Worm (Caenorhabditis elegans): ENCODE data around the gene F48G7.13.

The F48G7.13 gene

DNA sequence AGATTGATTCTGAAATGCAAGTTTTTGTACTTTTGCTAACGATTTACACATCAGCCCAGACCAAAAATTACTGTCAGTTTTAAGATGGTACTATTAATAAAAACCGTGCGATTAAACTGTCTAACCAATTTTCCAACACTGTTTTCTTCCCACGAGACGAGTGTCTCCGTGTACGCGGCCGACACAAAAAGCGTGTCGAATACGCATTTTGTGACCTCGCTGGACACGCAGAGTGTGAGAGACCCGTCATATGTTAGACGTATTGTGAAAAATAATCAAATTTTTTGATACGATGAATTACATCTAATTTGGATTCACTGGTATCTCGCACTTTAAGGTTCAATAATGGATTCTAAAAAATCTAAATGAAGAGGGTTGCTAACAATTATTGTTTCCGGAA, 20.3 kb downstream of the F48G7.13 start (continued):
- TF ChIP-seq hlh-4 (tag; optimal IDR thresholded peaks at IDR 0.05): no peak
- no peak for TF ChIP-seq mab-9 (GFP tag; IDR thresholded peaks at IDR 0.05)
- peak in 1 of 2 experiments; percentile 10 for TF ChIP-seq lsy-2 (tag; optimal IDR thresholded peaks at IDR 0.05)
- TF ChIP-seq fkh-10 (GFP tag; optimal IDR thresholded peaks at IDR 0.05): no peak
- no peak for TF ChIP-seq alr-1 (tag; optimal IDR thresholded peaks at IDR 0.05; ENCODE audit: borderline replicate concordance)
- peak; percentile 44 for TF ChIP-seq snu-23 (GFP tag; optimal IDR thresholded peaks at IDR 0.05)
- no peak for TF ChIP-seq C34B4.2 (tag; optimal IDR thresholded peaks at IDR 0.05)

DNA sequence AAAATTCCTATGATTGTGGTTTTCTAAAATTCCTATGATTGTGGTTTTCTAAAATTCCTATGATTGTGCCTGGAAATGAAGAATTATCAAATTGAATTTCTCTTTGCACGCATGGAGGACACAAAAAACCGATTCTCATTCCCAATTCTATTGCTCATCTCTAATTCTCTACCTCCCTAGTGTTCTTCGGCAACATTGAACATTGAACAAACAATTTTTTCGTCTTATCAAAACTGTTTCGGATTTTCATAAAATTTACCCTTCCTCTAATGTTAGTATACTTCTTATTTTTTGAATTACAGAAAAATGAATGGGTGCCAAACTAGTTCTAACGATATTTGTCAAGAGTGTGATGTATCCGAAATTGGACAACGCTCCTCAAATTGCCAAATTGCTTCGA, 20.9 kb downstream of the F48G7.13 start, which contains the start of gene pals-31:
Gene pals-31, plus strand, starts transcription at position 301 of the 400 bp plus-strand sequence.
- no peak for TF ChIP-seq egl-27 (tag; optimal IDR thresholded peaks at IDR 0.05)
- no peak for TF ChIP-seq irx-1 (tag; optimal IDR thresholded peaks at IDR 0.05)
- TF ChIP-seq blmp-1 (tag; optimal IDR thresholded peaks at IDR 0.05): no peak
- no peak for TF ChIP-seq alr-1 (tag; optimal IDR thresholded peaks at IDR 0.05; ENCODE audit: borderline replicate concordance)
- TF ChIP-seq lsy-2 (tag; optimal IDR thresholded peaks at IDR 0.05): no peak
- no peak for TF ChIP-seq hlh-4 (tag; optimal IDR thresholded peaks at IDR 0.05)
- no peak for TF ChIP-seq vab-15 (tag; optimal IDR thresholded peaks at IDR 0.05)
- TF ChIP-seq ceh-63 (GFP tag; optimal IDR thresholded peaks at IDR 0.05): no peak
- no peak for TF ChIP-seq unc-86 (tag; optimal IDR thresholded peaks at IDR 0.05)

DNA sequence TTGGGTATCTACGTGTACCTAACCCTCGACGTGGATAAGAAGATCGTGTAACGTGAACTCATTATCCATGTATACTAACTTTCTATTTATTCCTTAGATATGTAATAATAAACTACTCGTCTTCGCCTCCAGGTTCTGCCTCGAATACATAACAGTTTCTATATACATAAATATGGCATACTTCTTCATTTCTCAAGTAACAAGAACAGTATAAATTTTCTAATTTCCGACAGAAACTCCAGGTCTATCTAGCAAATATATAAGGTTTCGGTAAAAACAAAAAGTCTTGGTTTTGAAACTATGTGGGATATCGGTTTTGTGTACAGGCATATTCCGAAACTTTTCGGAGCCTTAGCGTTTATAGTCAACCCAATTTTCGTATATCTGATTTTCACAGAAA, 23.0 kb downstream of the F48G7.13 start, which contains the start of gene srj-37:
Gene srj-37, plus strand, starts transcription at position 301 of the 400 bp plus-strand sequence.
- no peak for TF ChIP-seq rnt-1 (tag; optimal IDR thresholded peaks at IDR 0.05)
- no peak for TF ChIP-seq lin-39 (tag; optimal IDR thresholded peaks at IDR 0.05)
- TF ChIP-seq nhr-28 (tag; optimal IDR thresholded peaks at IDR 0.05): no peak
- TF ChIP-seq nhr-237 (tag; optimal IDR thresholded peaks at IDR 0.05): no peak
- no peak for TF ChIP-seq efl-1 (optimal IDR thresholded peaks at IDR 0.05)
- no peak for TF ChIP-seq efl-1 (GFP tag; optimal IDR thresholded peaks at IDR 0.05 in 1 of 2)
- no peak for TF ChIP-seq lir-3 (tag; optimal IDR thresholded peaks at IDR 0.05; ENCODE audit: poor library complexity)
- no peak for TF ChIP-seq fkh-10 (GFP tag; optimal IDR thresholded peaks at IDR 0.05)
- TF ChIP-seq grh-1 (GFP tag; IDR thresholded peaks at IDR 0.05): no peak
- TF ChIP-seq ceh-8 (GFP tag; optimal IDR thresholded peaks at IDR 0.05): no peak
- TF ChIP-seq nhr-76 (tag; optimal IDR thresholded peaks at IDR 0.05): no peak
- TF ChIP-seq vab-15 (tag; optimal IDR thresholded peaks at IDR 0.05): no peak
- no peak for TF ChIP-seq elt-2 (tag; optimal IDR thresholded peaks at IDR 0.05)

DNA sequence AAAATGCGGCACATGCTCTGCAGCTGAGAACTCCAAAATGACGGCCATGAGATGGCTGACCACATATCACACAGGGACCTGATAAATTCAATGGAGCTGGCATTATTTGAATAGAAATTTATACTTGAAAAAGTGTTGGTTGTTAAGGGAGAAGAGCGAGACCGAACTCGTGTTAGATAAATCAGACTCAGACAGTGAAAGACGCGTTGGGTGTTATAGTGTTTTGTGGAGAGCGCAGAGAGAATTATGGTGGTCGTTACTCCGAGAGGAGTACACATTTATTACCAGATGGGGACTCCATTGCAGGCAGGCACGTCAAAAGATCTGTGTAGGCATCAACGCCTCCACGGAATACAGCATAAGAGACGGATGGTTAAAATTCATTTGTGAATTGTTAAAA, 27.4 kb downstream of the F48G7.13 start, which contains the start of gene nhr-190:
Gene nhr-190, minus strand, starts transcription at position 175 of the 400 bp plus-strand sequence.
- TF ChIP-seq blmp-1 (tag; optimal IDR thresholded peaks at IDR 0.05) (no peak), efl-1 (optimal IDR thresholded peaks at IDR 0.05) (peak; percentile 31 to 47), efl-1 (GFP tag; optimal IDR thresholded peaks at IDR 0.05 in 1 of 2) (no peak), rnt-1 (tag; optimal IDR thresholded peaks at IDR 0.05) (peak; percentile 33), nhr-20 (tag; optimal IDR thresholded peaks at IDR 0.05) (peak; percentile 22), skn-1 (tag; optimal IDR thresholded peaks at IDR 0.05) (no peak), F16B12.6 (tag; optimal IDR thresholded peaks at IDR 0.05) (no peak), nhr-90 (tag; optimal IDR thresholded peaks at IDR 0.05; ENCODE audit: poor library complexity) (no peak), swsn-7 (tag; optimal IDR thresholded peaks at IDR 0.05) (peak; percentile 30), fkh-8 (tag; optimal IDR thresholded peaks at IDR 0.05) (peak; percentile 41), ceh-82 (tag; optimal IDR thresholded peaks at IDR 0.05) (peak in 1 of 3 experiments; percentile 2)

DNA sequence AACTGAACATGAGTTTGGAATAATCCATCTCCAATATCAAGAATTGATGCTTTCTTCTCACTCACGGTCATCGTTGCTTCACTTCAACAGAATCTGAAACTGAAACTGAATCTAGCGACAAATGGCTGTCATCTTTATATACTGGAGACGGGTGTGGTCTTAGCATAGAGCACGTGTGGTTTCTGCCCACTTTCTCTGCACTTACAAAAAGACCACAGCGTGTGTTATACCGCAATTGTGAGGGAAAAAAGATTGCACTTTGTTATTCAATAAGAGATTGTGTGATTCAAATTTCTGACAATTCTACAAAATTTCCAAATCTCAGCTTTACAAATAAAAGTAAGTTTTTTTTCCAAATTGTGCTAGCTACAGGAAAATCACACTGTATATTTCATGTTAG, 30.8 kb downstream of the F48G7.13 start, which contains the start of gene F48G7.12:
Gene F48G7.12, minus strand, starts transcription at position 101 of the 400 bp plus-strand sequence.
- no peak for TF ChIP-seq F16B12.6 (tag; optimal IDR thresholded peaks at IDR 0.05)
- TF ChIP-seq snu-23 (GFP tag; optimal IDR thresholded peaks at IDR 0.05): no peak
- no peak for TF ChIP-seq nhr-11 (tag; optimal IDR thresholded peaks at IDR 0.05)
- TF ChIP-seq sox-4 (tag; optimal IDR thresholded peaks at IDR 0.05): no peak
- TF ChIP-seq mef-2 (tag; optimal IDR thresholded peaks at IDR 0.05): no peak
- no peak for TF ChIP-seq vab-15 (tag; optimal IDR thresholded peaks at IDR 0.05)
- TF ChIP-seq sup-37 (GFP tag; optimal IDR thresholded peaks at IDR 0.05): no peak
- no peak for TF ChIP-seq nhr-71 (tag; optimal IDR thresholded peaks at IDR 0.05)
- TF ChIP-seq nhr-20 (tag; optimal IDR thresholded peaks at IDR 0.05): no peak
- TF ChIP-seq ztf-4 (tag; optimal IDR thresholded peaks at IDR 0.05): no peak
- no peak for TF ChIP-seq lin-15B (tag; optimal IDR thresholded peaks at IDR 0.05)
- no peak for TF ChIP-seq pqm-1 (tag; optimal IDR thresholded peaks at IDR 0.05)
- no peak for TF ChIP-seq unc-130 (tag; optimal IDR thresholded peaks at IDR 0.05)
- no peak for TF ChIP-seq unc-62 (GFP tag; optimal IDR thresholded peaks at IDR 0.05)
- no peak for TF ChIP-seq rnt-1 (tag; optimal IDR thresholded peaks at IDR 0.05)
- TF ChIP-seq ets-5 (GFP tag; IDR thresholded peaks at IDR 0.05): no peak
- TF ChIP-seq nhr-237 (tag; optimal IDR thresholded peaks at IDR 0.05): no peak
